Worm (Caenorhabditis elegans) whole organism, L1 larva: ENCODE measurements around the gene F49F1.17.

Experiments
- ceh-90 ChIP-seq: sonication (generic microtip); optimal IDR thresholded peaks from 2 replicates; lab custom pipeline; 2016; ENCODE audit warnings: missing genetic modification characterization, missing compliant biosample characterization
- fos-1 ChIP-seq: fragments of 150-350 bp; optimal IDR thresholded peaks from 2 replicates; lab custom pipeline; 2014; ENCODE audit warnings: missing biosample characterization, missing genetic modification characterization
- grh-1 ChIP-seq: fragments of 200-800 bp; sonication (Bioruptor generic); IDR thresholded peaks from 2 replicates; pipeline ENCODE4 v1.3.6; 2022; ENCODE audit warnings: missing genetic modification reagents, missing genetic modification characterization, missing compliant biosample characterization
- hlh-17 ChIP-seq: fragments of 200-800 bp; sonication (Bioruptor generic); optimal IDR thresholded peaks from 2 replicates; lab custom pipeline; 2018; ENCODE audit warnings: missing genetic modification characterization, mild to moderate bottlenecking, missing compliant biosample characterization, moderate library complexity, borderline replicate concordance
- hlh-4 ChIP-seq: sonication (generic microtip); optimal IDR thresholded peaks from 2 replicates; lab custom pipeline; 2016; ENCODE audit warnings: mild to moderate bottlenecking, missing genetic modification characterization, missing compliant biosample characterization
- lir-3 ChIP-seq: sonication (generic microtip); optimal IDR thresholded peaks from 2 replicates; lab custom pipeline; 2016; ENCODE audit warnings: mild to moderate bottlenecking, missing genetic modification characterization, moderate library complexity, missing compliant biosample characterization; ENCODE audit not compliant: poor library complexity
- mep-1 ChIP-seq: fragments of 150-350 bp; optimal IDR thresholded peaks from 2 replicates; lab custom pipeline; 2014; ENCODE audit warnings: missing biosample characterization, missing genetic modification characterization
- nhr-12 ChIP-seq: sonication (generic microtip); optimal IDR thresholded peaks from 2 replicates; lab custom pipeline; 2017; ENCODE audit warnings: missing biosample characterization, missing genetic modification characterization
- nhr-77 ChIP-seq: fragments of 150-350 bp; optimal IDR thresholded peaks from 2 replicates; lab custom pipeline; 2014; ENCODE audit warnings: missing biosample characterization, missing genetic modification characterization
- sox-4 ChIP-seq: sonication (generic microtip); optimal IDR thresholded peaks from 2 replicates; lab custom pipeline; 2016; ENCODE audit warnings: missing genetic modification characterization, missing compliant biosample characterization
- swsn-7 ChIP-seq: sonication (generic microtip); optimal IDR thresholded peaks from 2 replicates; lab custom pipeline; 2016; ENCODE audit warnings: missing genetic modification characterization, missing compliant biosample characterization
- unc-130 ChIP-seq: fragments of 150-350 bp; optimal IDR thresholded peaks from 2 replicates; lab custom pipeline; 2017; ENCODE audit warnings: missing biosample characterization, missing genetic modification characterization, inconsistent platforms

DNA sequence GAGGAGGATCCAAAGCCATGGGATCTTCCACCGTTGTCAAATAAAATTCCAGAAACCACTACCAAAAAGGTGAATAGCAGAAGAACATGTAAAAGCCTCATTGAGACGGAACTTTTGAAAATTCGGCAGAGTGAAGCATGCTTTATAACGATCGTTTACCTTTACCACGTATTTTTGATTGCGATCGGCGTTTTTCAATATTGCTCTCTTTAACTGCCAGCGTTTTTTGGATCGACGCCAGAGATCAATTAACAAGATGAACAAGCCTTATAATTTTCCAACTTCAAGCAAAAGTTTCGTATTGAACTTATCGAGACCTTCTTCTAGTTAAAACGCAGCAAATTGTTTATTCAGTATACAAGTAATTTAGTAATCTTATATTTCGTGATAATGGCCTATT is 3.4 kb upstream of the F49F1.17 start, which contains the start of gene F49F1.10:
- TF ChIP-seq nhr-77 (tag; lab: Kevin White, UChicago) (no peak), mep-1 (tag; lab: Kevin White, UChicago) (no peak), sox-4 (tag; lab: Kevin White, UChicago) (no peak), nhr-12 (no peak), ceh-90 (tag; lab: Kevin White, UChicago) (no peak), swsn-7 (tag; lab: Kevin White, UChicago) (no peak), fos-1 (no peak), lir-3 (tag; lab: Kevin White, UChicago) (no peak), hlh-17 (GFP tag; lab: Kevin White, UChicago) (no peak), grh-1 (no peak), unc-130 (no peak), hlh-4 (tag; lab: Kevin White, UChicago) (no peak)
